Worm (Caenorhabditis elegans): ENCODE results near the gene C18B12.4.

DNA sequence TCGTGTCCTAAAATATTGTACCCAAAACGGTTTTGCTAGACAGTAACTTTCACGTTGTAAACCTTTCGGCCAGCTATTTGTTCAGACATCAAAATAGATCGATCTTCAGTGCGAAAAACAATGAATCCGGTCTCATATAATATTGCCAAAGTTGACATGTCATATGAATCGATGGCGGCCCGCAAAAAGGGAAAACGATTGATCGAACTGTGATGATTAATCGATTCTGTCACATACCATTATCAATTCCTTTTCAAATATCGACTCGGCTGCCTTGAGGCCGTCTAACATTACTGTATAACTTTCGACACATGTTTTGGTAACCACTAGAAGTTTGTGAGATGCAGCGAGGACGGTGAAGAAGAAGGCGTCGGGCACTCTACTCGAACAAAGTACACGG lies 32.5 kb upstream of the C18B12.4 start:
- TF ChIP-seq irx-1 (tag; optimal IDR thresholded peaks at IDR 0.05) (no peak), nhr-76 (tag; optimal IDR thresholded peaks at IDR 0.05) (no peak), ets-5 (GFP tag; IDR thresholded peaks at IDR 0.05) (no peak), dpl-1 (GFP tag; optimal IDR thresholded peaks at IDR 0.05) (peak in 1 of 3 experiments; percentile 8), nhr-11 (tag; optimal IDR thresholded peaks at IDR 0.05) (no peak), ztf-4 (tag; optimal IDR thresholded peaks at IDR 0.05) (no peak), ces-1 (GFP tag; optimal IDR thresholded peaks at IDR 0.05) (no peak), snu-23 (GFP tag; optimal IDR thresholded peaks at IDR 0.05) (peak; percentile 67)

Measured in whole organism, L1 larva.